Worm (Caenorhabditis elegans) whole organism, young adult: Measurements from ENCODE around the gene Y46B2A.3.
A peak's percentile ranks its signal among the peaks of the same experiment; 100 is the strongest.

Experiments
- B0261.1 ChIP-seq: sonication (generic microtip); optimal IDR thresholded peaks from 2 replicates; lab custom pipeline; 2016; ENCODE audit warnings: mild to moderate bottlenecking, missing genetic modification characterization, moderate library complexity, missing compliant biosample characterization
- C06A6.2 ChIP-seq: fragments of 200-800 bp; sonication (Bioruptor generic); conservative IDR thresholded peaks from 2 replicates; pipeline ENCODE4 v1.3.6; 2022; ENCODE audit warnings: missing genetic modification characterization, missing compliant biosample characterization
- F10E7.11 ChIP-seq: sonication (generic microtip); optimal IDR thresholded peaks from 2 replicates; lab custom pipeline; 2017; ENCODE audit warnings: mild to moderate bottlenecking, missing genetic modification characterization, moderate library complexity, missing compliant biosample characterization
- F33H1.4 ChIP-seq: fragments of 200-800 bp; sonication (Bioruptor generic); IDR thresholded peaks from 2 replicates; pipeline ENCODE4 v1.3.6; 2022; ENCODE audit warnings: missing genetic modification reagents, missing genetic modification characterization, missing compliant biosample characterization
- F37B4.10 ChIP-seq: fragments of 200-800 bp; sonication (Bioruptor generic); IDR thresholded peaks from 2 replicates; pipeline ENCODE4 v1.3.6; 2022; ENCODE audit warnings: missing genetic modification characterization, missing compliant biosample characterization
- F52B5.7 ChIP-seq: sonication (generic microtip); optimal IDR thresholded peaks from 2 replicates; lab custom pipeline; 2016; ENCODE audit warnings: mild to moderate bottlenecking, missing genetic modification characterization, missing compliant biosample characterization
- F57C9.4 ChIP-seq: sonication (generic microtip); optimal IDR thresholded peaks from 2 replicates; lab custom pipeline; 2017; ENCODE audit warnings: mild to moderate bottlenecking, missing genetic modification characterization, missing compliant biosample characterization
- Y53F4B.3 ChIP-seq: fragments of 200-800 bp; sonication (Bioruptor generic); IDR thresholded peaks from 2 replicates; pipeline ENCODE4 v1.3.6; 2022; ENCODE audit warnings: missing genetic modification reagents, missing genetic modification characterization, missing compliant biosample characterization
- aptf-3 ChIP-seq: fragments of 200-800 bp; sonication (Bioruptor generic); IDR thresholded peaks from 2 replicates; pipeline ENCODE4 v1.3.6; 2022; ENCODE audit warnings: missing genetic modification characterization, missing compliant biosample characterization
- atf-7 ChIP-seq: sonication (generic microtip); optimal IDR thresholded peaks from 2 replicates; lab custom pipeline; 2017; ENCODE audit warnings: mild to moderate bottlenecking, missing genetic modification characterization, missing compliant biosample characterization
- athp-1 ChIP-seq: sonication (generic microtip); optimal IDR thresholded peaks from 2 replicates; lab custom pipeline; 2017; ENCODE audit warnings: mild to moderate bottlenecking, missing genetic modification characterization, missing compliant biosample characterization
- attf-6 ChIP-seq: fragments of 200-800 bp; sonication (Bioruptor generic); IDR thresholded peaks from 2 replicates; pipeline ENCODE4 v1.3.6; 2022; ENCODE audit warnings: missing genetic modification reagents, missing genetic modification characterization, missing compliant biosample characterization
- cebp-2 ChIP-seq: fragments of 200-800 bp; sonication (Bioruptor generic); IDR thresholded peaks from 2 replicates; pipeline ENCODE4 v1.3.6; 2022; ENCODE audit warnings: missing genetic modification characterization, missing compliant biosample characterization
- ceh-27 ChIP-seq: fragments of 200-800 bp; sonication (Bioruptor generic); optimal IDR thresholded peaks from 2 replicates; lab custom pipeline; 2018; ENCODE audit warnings: mild to moderate bottlenecking, missing genetic modification characterization, moderate library complexity, missing compliant biosample characterization
- ceh-79 ChIP-seq: sonication (generic microtip); optimal IDR thresholded peaks from 2 replicates; lab custom pipeline; 2017; ENCODE audit warnings: mild to moderate bottlenecking, missing genetic modification characterization, missing compliant biosample characterization
- dpff-1 ChIP-seq: sonication (generic microtip); optimal IDR thresholded peaks from 2 replicates; lab custom pipeline; 2017; ENCODE audit warnings: mild to moderate bottlenecking, missing genetic modification characterization, missing compliant biosample characterization
- dpl-1 ChIP-seq: fragments of 150-350 bp; optimal IDR thresholded peaks from 2 replicates; lab custom pipeline; 2014; ENCODE audit warnings: missing biosample characterization, missing genetic modification reagents, missing genetic modification characterization
- hmg-1.2 ChIP-seq: fragments of 200-800 bp; sonication (Bioruptor generic); IDR thresholded peaks from 2 replicates; pipeline ENCODE4 v1.3.6; 2022; ENCODE audit warnings: missing genetic modification reagents, missing genetic modification characterization, missing compliant biosample characterization
- madf-3 ChIP-seq: fragments of 200-800 bp; sonication (Bioruptor generic); IDR thresholded peaks from 2 replicates; pipeline ENCODE4 v1.3.6; 2022; ENCODE audit warnings: missing genetic modification reagents, missing genetic modification characterization, missing compliant biosample characterization
- madf-8 ChIP-seq: fragments of 200-800 bp; sonication (Bioruptor generic); conservative IDR thresholded peaks from 2 replicates; pipeline ENCODE4 v1.3.6; 2022; ENCODE audit warnings: missing genetic modification reagents, missing genetic modification characterization, missing compliant biosample characterization
- mcd-1 ChIP-seq: fragments of 200-800 bp; sonication (Bioruptor generic); IDR thresholded peaks from 2 replicates; pipeline ENCODE4 v1.3.6; 2022; ENCODE audit warnings: missing genetic modification reagents, missing genetic modification characterization, missing compliant biosample characterization
- mxl-1 ChIP-seq: sonication (generic microtip); optimal IDR thresholded peaks from 2 replicates; lab custom pipeline; 2016; ENCODE audit warnings: missing genetic modification characterization, missing compliant biosample characterization
- nfya-2 ChIP-seq: fragments of 200-800 bp; sonication (Bioruptor generic); IDR thresholded peaks from 2 replicates; pipeline ENCODE4 v1.3.6; 2022; ENCODE audit warnings: missing genetic modification reagents, missing genetic modification characterization, missing compliant biosample characterization
- nfyb-1 ChIP-seq: fragments of 200-800 bp; sonication (Bioruptor generic); IDR thresholded peaks from 2 replicates; pipeline ENCODE4 v1.3.6; 2022; ENCODE audit warnings: missing genetic modification reagents, missing genetic modification characterization, missing compliant biosample characterization
- nhr-120 ChIP-seq: fragments of 200-800 bp; sonication (Bioruptor generic); IDR thresholded peaks from 2 replicates; pipeline ENCODE4 v1.3.6; 2022; ENCODE audit warnings: missing genetic modification characterization, missing compliant biosample characterization
- nhr-80 ChIP-seq: sonication (generic microtip); optimal IDR thresholded peaks from 2 replicates; lab custom pipeline; 2016; ENCODE audit warnings: missing genetic modification characterization, missing compliant biosample characterization
- rec-8 ChIP-seq, 2 experiments: sonication (generic microtip); optimal IDR thresholded peaks; 2 replicates each; lab custom pipeline; 2016; ENCODE audit warnings: mild to moderate bottlenecking in 2 of 2, missing genetic modification characterization in 2 of 2, missing genetic modification reagents in 2 of 2, missing genotype in 2 of 2, missing biosample characterization in 1 of 2, missing compliant biosample characterization in 1 of 2, moderate library complexity in 1 of 2
- snpc-1.1 ChIP-seq: sonication (generic microtip); optimal IDR thresholded peaks from 2 replicates; lab custom pipeline; 2017; ENCODE audit warnings: missing genetic modification characterization, mild to moderate bottlenecking, missing compliant biosample characterization, antibody characterized with exemption, moderate library complexity, missing genotype, missing genetic modification reagents; ENCODE audit not compliant: insufficient read depth
- snpc-1.3 ChIP-seq: sonication (generic microtip); optimal IDR thresholded peaks from 2 replicates; lab custom pipeline; 2017; ENCODE audit warnings: missing genetic modification characterization, mild to moderate bottlenecking, missing compliant biosample characterization, antibody characterized with exemption, moderate library complexity, missing genotype, missing genetic modification reagents; ENCODE audit not compliant: insufficient read depth
- snpc-3.4 ChIP-seq: sonication (generic microtip); optimal IDR thresholded peaks from 2 replicates; lab custom pipeline; 2017; ENCODE audit warnings: missing genetic modification characterization, mild to moderate bottlenecking, missing compliant biosample characterization, antibody characterized with exemption, moderate library complexity, missing genotype, missing genetic modification reagents
- snpc-4 ChIP-seq, 5 experiments: fragments of 150-350 bp in 1 of 5; sonication (generic microtip) in 4 of 5; optimal IDR thresholded peaks; 2 replicates each; lab custom pipeline; 2014 to 2018; ENCODE audit warnings: missing genetic modification characterization in 5 of 5, missing biosample characterization in 3 of 5, antibody characterized with exemption in 2 of 5, mild to moderate bottlenecking in 2 of 5, missing compliant biosample characterization in 2 of 5, missing genotype in 2 of 5, moderate library complexity in 2 of 5, missing genetic modification reagents in 1 of 5
- somi-1 ChIP-seq: fragments of 200-800 bp; sonication (Bioruptor generic); optimal IDR thresholded peaks from 2 replicates; lab custom pipeline; 2018; ENCODE audit warnings: mild to moderate bottlenecking, missing genetic modification characterization, missing compliant biosample characterization
- tbx-9 ChIP-seq: sonication (generic microtip); optimal IDR thresholded peaks from 2 replicates; lab custom pipeline; 2016; ENCODE audit warnings: borderline replicate concordance, missing genetic modification characterization, inconsistent platforms, missing compliant biosample characterization
- zfh-2 ChIP-seq: fragments of 200-800 bp; sonication (Bioruptor generic); conservative IDR thresholded peaks from 2 replicates; pipeline ENCODE4 v1.3.6; 2022; ENCODE audit warnings: missing genetic modification reagents, missing genetic modification characterization, missing compliant biosample characterization
- ztf-25 ChIP-seq: fragments of 200-800 bp; sonication (Bioruptor generic); IDR thresholded peaks from 2 replicates; pipeline ENCODE4 v1.3.6; 2022; ENCODE audit warnings: missing genetic modification reagents, missing genetic modification characterization, missing compliant biosample characterization
- ztf-28 ChIP-seq: fragments of 200-800 bp; sonication (Bioruptor generic); IDR thresholded peaks from 2 replicates; pipeline ENCODE4 v1.3.6; 2022; ENCODE audit warnings: missing genetic modification reagents, missing genetic modification characterization, missing compliant biosample characterization
- ztf-6 ChIP-seq: fragments of 200-800 bp; sonication (Bioruptor generic); IDR thresholded peaks from 2 replicates; pipeline ENCODE4 v1.3.6; 2022; ENCODE audit warnings: missing genetic modification reagents, missing genetic modification characterization, missing compliant biosample characterization

Gene Y46B2A.3

DNA sequence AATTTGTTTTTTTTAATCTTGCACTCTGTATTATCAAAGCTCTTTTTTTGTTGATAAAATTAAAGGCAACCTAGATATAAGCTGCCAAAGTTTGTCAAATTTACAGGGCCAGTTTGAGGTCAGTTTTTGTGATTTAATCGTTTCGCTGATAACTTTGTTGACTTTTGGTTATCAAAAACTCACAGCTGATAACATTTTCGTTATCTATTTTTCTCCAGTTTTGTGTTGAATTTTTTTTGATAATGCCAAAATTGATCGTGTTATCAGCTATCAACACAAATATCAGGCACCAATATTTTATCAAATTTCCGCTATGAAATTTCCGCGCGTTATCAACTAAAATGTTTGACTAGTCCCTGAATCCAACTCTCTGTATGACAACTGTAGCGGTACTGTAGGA, 48.5 kb upstream of the Y46B2A.3 start (continued):
- TF ChIP-seq F37B4.10 (GFP tag; lab: Robert Waterston, UW) (no peak), atf-7 (tag; lab: Kevin White, UChicago) (peak; percentile 48)

DNA sequence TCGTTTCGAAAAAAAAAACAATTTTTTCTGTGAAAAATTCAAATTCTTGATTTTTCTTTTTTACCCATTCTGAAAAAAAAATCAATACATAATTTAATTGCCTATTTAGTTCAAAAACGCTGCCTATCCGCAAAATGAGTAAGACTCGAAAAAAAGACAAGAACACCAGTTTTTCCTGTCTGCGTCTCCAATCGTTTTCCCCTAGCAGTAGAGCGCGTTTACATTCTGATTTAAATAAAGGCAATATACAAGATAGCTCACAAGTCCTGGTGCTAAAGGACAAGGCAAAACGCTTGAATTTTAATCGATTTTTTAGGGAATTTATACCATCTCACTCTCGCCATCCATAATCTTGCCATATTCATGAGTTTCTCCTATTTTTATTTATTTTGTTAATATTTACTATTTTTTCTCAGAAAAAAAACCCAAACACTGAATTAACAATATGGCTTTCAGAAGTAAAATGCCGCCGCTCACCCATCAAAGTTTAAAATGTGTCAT, 46.6 kb upstream of the Y46B2A.3 start, which contains the start of gene fbxc-33:
Gene fbxc-33 (plus strand): TSS at position 451 of the 501 bp plus-strand sequence.
- TF ChIP-seq ceh-79 (tag; lab: Kevin White, UChicago) = no peak
- TF ChIP-seq mcd-1 (GFP tag; lab: Robert Waterston, UW) = peak; percentile 75
- no peak for TF ChIP-seq cebp-2 (GFP tag; lab: Robert Waterston, UW)

DNA sequence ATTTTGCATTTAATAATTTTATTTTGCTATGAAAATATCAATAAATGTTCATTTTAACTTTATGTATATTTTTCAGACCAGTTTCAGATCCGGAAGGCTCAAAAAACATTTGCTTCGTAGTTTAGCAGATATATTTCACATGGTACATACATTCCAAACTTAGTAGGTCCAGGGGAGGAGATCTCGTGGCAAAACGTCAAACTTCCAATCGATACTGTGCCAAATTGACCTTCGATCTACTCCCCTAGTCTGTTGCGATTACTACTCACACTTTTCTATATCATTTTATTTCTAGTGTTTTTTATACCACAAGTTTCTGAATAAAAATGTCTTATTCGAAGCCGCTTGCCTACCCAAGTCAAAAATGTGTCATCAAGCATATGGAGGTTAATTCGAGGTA, 45.0 kb upstream of the Y46B2A.3 start, which contains the start of gene fbxc-31:
Gene fbxc-31 (plus strand): TSS at position 301 of the 400 bp plus-strand sequence.
- no peak for TF ChIP-seq ceh-27 (GFP tag; lab: Kevin White, UChicago)
- TF ChIP-seq tbx-9 (tag; lab: Kevin White, UChicago) = no peak
- TF ChIP-seq rec-8 (tag; optimal IDR thresholded peaks at IDR 0.05; lab: Kevin White, UChicago) = no peak
- TF ChIP-seq zfh-2 = no peak
- no peak for TF ChIP-seq attf-6 (GFP tag; lab: Robert Waterston, UW)
- no peak for TF ChIP-seq madf-8 (GFP tag; lab: Robert Waterston, UW)
- no peak for TF ChIP-seq dpff-1
- TF ChIP-seq C06A6.2 (GFP tag; lab: Robert Waterston, UW) = no peak

DNA sequence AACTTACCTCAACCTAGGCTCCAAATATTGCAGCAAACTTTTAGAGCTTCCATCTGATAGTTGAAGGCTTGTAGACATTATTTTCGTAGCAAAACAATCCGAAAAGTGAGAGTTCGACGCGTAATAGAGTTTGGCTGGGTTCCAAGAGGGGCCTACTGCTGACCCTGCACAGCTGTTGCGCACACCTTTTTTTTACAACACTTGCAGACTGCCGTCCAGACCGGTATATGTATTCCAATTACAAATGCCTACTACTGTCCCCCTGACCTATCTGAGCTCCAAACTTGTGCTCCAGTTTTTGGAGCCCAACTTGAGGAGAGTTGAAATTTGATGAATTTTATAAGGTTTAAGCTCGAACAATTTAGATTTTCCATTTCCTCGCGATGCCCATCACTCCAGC, 42.9 kb upstream of the Y46B2A.3 start, which contains the start of the genes fbxc-24 and fbxc-27:
Gene fbxc-24 (minus strand): TSS at position 101 of the 400 bp plus-strand sequence.
Gene fbxc-27 (plus strand): TSS at position 216 of the 400 bp plus-strand sequence.
- TF ChIP-seq athp-1 (tag; lab: Kevin White, UChicago) (no peak), nhr-80 (no peak)

DNA sequence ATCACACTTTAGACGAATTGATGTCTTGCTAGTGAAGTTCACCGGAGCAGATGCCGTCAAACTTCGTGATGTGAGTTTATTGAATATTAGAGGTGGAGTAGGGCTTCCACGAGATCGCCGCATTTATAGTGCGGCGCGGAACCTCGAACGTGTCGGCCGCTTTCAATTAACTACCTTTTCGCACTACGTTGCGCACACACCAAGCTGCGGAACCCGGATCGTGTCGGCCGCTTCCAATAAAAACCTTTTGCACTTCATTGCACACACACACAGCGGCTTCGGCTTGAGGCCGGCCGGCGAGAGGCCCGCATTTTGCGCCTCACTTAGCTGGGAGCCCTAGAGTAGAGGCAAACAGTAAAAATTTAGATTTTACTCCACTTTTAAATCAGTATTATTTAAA, 38.6 kb upstream of the Y46B2A.3 start:
- no peak for TF ChIP-seq madf-3 (GFP tag; lab: Robert Waterston, UW)
- no peak for TF ChIP-seq snpc-4 (GFP tag; optimal IDR thresholded peaks at IDR 0.05; lab: Kevin White, UChicago)
- TF ChIP-seq snpc-4 (tag; optimal IDR thresholded peaks at IDR 0.05; lab: Kevin White, UChicago) = peak in 2 of 4 experiments; percentile 75 to 90
- no peak for TF ChIP-seq F10E7.11
- TF ChIP-seq nhr-120 (GFP tag; lab: Robert Waterston, UW) = no peak
- TF ChIP-seq ztf-28 = no peak
- TF ChIP-seq snpc-3.4 (tag; lab: Kevin White, UChicago) = no peak
- no peak for TF ChIP-seq Y53F4B.3 (GFP tag; lab: Robert Waterston, UW)
- no peak for TF ChIP-seq F52B5.7
- TF ChIP-seq snpc-1.1 = peak; percentile 70
- no peak for TF ChIP-seq mxl-1 (tag; lab: Kevin White, UChicago)
- TF ChIP-seq zfh-2 = peak; percentile 40; the same call in 1 of the 2 replicates

DNA sequence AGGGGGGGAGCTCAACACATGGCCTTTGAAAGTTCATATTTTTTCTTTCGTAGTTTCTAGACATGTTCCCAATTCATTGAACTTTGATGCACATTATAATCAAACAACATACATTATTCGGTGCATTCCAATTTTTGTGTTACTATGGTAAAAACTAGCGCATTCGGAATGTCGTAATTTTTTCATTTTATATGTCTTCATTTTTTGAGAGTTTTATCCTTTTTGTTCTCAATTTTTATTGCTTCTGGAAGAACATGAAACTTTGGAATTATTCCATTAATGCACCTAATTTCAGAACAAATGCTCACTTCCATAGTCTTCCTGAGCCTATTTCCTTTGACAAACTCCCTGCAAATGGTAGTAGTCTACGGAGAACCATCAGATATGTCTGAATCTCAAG, 34.9 kb upstream of the Y46B2A.3 start, which contains the start of gene T07D3.2:
Gene T07D3.2 (plus strand): TSS at position 301 of the 400 bp plus-strand sequence.
- TF ChIP-seq ceh-27 (GFP tag; lab: Kevin White, UChicago) = no peak
- TF ChIP-seq snpc-1.3 (tag; lab: Kevin White, UChicago) = no peak
- no peak for TF ChIP-seq nfya-2 (GFP tag; lab: Robert Waterston, UW)
- TF ChIP-seq nfyb-1 = no peak
- TF ChIP-seq hmg-1.2 (GFP tag; lab: Robert Waterston, UW) = no peak
- no peak for TF ChIP-seq snpc-3.4 (tag; lab: Kevin White, UChicago)
- no peak for TF ChIP-seq B0261.1 (tag; lab: Kevin White, UChicago)
- TF ChIP-seq somi-1 (GFP tag; lab: Kevin White, UChicago) = no peak
- TF ChIP-seq cebp-2 (GFP tag; lab: Robert Waterston, UW) = no peak
- no peak for TF ChIP-seq dpl-1 (GFP tag; lab: Kevin White, UChicago)
- TF ChIP-seq zfh-2 = no peak
- TF ChIP-seq rec-8 (tag; optimal IDR thresholded peaks at IDR 0.05; lab: Kevin White, UChicago) = no peak
- TF ChIP-seq ztf-25 (GFP tag; lab: Robert Waterston, UW) = no peak
- no peak for TF ChIP-seq F33H1.4
- no peak for TF ChIP-seq aptf-3
- TF ChIP-seq F57C9.4 (tag; lab: Kevin White, UChicago) = no peak
- TF ChIP-seq ztf-6 (GFP tag; lab: Robert Waterston, UW) = no peak
